Fruit fly (Drosophila melanogaster) whole organism, embryonic: ENCODE measurements around the gene Mur2B.

Experiments used
- CG12104 ChIP-seq: fragments of 200-800 bp; sonication (Bioruptor generic); optimal IDR thresholded peaks from 3 replicates; lab custom pipeline; 2016; ENCODE audit warnings: missing biosample characterization, missing genetic modification characterization
- CG8924 ChIP-seq: fragments of 200-800 bp; optimal IDR thresholded peaks from 3 replicates; lab custom pipeline; 2019; ENCODE audit warnings: missing biosample characterization, mild to moderate bottlenecking, missing genetic modification characterization, moderate library complexity
- Hmr ChIP-seq: fragments of 200-800 bp; sonication (Bioruptor generic); optimal IDR thresholded peaks from 3 replicates; lab custom pipeline; 2017; ENCODE audit warnings: mild to moderate bottlenecking, missing biosample characterization, missing genetic modification reagents, missing genetic modification characterization
- Mes4 ChIP-seq: fragments of 200-800 bp; sonication (Bioruptor generic); optimal IDR thresholded peaks from 2 replicates; lab custom pipeline; 2016; ENCODE audit warnings: missing biosample characterization, missing genetic modification characterization
- bcd ChIP-seq: fragments of 200-800 bp; sonication (Bioruptor generic); optimal IDR thresholded peaks from 2 replicates; lab custom pipeline; 2017; ENCODE audit warnings: missing biosample characterization, mild to moderate bottlenecking, missing genetic modification characterization
- usp ChIP-seq: fragments of >200 bp; optimal IDR thresholded peaks from 2 replicates; lab custom pipeline; 2017; ENCODE audit warnings: missing biosample characterization, missing genetic modification characterization
- vvl ChIP-seq: fragments of 200-800 bp; sonication (Bioruptor generic); IDR thresholded peaks from 2 replicates; pipeline ENCODE4 v1.3.6; 2022; ENCODE audit warnings: missing biosample characterization, missing genetic modification characterization

DNA sequence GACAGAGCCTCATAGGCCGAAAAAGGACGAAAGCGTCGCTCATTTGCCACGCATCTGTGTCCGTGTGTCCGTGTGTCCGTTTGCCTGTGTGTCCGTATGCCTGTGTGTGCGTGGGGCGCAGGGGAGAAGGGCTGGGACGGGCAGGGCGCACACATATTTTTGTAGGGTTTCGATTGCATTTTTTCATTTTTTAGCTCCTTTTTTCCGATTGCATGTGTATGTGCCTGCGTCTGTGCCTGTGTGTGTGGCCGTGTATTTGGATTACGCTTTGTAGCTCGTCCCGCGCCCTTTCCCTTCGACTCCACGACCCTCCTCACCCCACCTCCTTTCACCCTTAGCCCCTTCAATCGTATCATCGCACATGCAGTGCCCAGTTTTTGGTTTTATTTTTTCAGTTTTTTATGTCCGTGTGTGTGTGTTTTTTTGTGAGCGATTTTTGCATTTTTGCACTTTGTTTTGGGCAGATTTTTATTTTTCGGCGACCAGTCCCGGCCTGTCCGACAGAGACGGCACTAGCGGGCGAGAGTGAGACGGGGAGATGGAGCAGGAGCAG lies 94.4 kb downstream of the Mur2B start:
- TF ChIP-seq bcd (GFP tag; lab: Kevin White, UChicago): no peak
- no peak for TF ChIP-seq Mes4 (GFP tag; lab: Kevin White, UChicago)
- TF ChIP-seq CG8924 (tag; lab: Kevin White, UChicago): no peak
- TF ChIP-seq Hmr (GFP tag; lab: Kevin White, UChicago): no peak
- TF ChIP-seq CG12104 (GFP tag; lab: Kevin White, UChicago): no peak
- no peak for TF ChIP-seq vvl (GFP tag; lab: Robert Waterston, UW)
- TF ChIP-seq usp (GFP tag; lab: Kevin White, UChicago): no peak
